Fruit fly (Drosophila melanogaster): ENCODE data around the gene CG4842.

CG4842 gene

dm6 chr3L:16411566-16411965 is 43.4 kb downstream of the CG4842 start, which contains the start of gene fax (continued):
- peak; percentile 26 for TF ChIP-seq CG12071 (GFP tag; optimal IDR thresholded peaks at IDR 0.05)
- peak; percentile 0 for TF ChIP-seq CG1233 (GFP tag; optimal IDR thresholded peaks at IDR 0.05)
- TF ChIP-seq CG13287 (GFP tag; IDR thresholded peaks at IDR 0.05; ENCODE audit: partially characterized antibody) = peak; percentile 30; the same call in 1 of the 2 replicates
- peak; percentile 66; the same call in 1 of the 3 replicates for TF ChIP-seq CG34422 (GFP tag; IDR thresholded peaks at IDR 0.05)
- no peak for TF ChIP-seq CG10462 (GFP tag; optimal IDR thresholded peaks at IDR 0.05)
- no peak for TF ChIP-seq tup (GFP tag; optimal IDR thresholded peaks at IDR 0.05)
- no peak for TF ChIP-seq Hey (tag; optimal IDR thresholded peaks at IDR 0.05)
- peak; percentile 55 for TF ChIP-seq scrt (GFP tag; optimal IDR thresholded peaks at IDR 0.05)
- TF ChIP-seq yki (optimal IDR thresholded peaks at IDR 0.05) = peak; percentile 45
- no peak for TF ChIP-seq da (GFP tag; optimal IDR thresholded peaks at IDR 0.05)
- TF ChIP-seq NfI (GFP tag; optimal IDR thresholded peaks at IDR 0.05) = peak; percentile 2
- no peak for TF ChIP-seq br (optimal IDR thresholded peaks at IDR 0.05)
- peak; percentile 31 for TF ChIP-seq CG10543 (GFP tag; optimal IDR thresholded peaks at IDR 0.05)
- peak; percentile 63 for TF ChIP-seq kni (GFP tag; optimal IDR thresholded peaks at IDR 0.05)
- no peak for TF ChIP-seq pum (GFP tag; optimal IDR thresholded peaks at IDR 0.05)
- no peak for TF ChIP-seq Bdp1 (GFP tag; optimal IDR thresholded peaks at IDR 0.05)
- peak; percentile 75 for TF ChIP-seq gsb-n (tag; optimal IDR thresholded peaks at IDR 0.05)
- TF ChIP-seq CG3163 (GFP tag; optimal IDR thresholded peaks at IDR 0.05) = no peak
- TF ChIP-seq CG7372 (GFP tag; IDR thresholded peaks at IDR 0.05) = no peak
- no peak for TF ChIP-seq CG10321 (GFP tag; IDR thresholded peaks at IDR 0.05)
- no peak for TF ChIP-seq Rx (GFP tag; IDR thresholded peaks at IDR 0.05)
- no peak for TF ChIP-seq CG14860 (GFP tag; IDR thresholded peaks at IDR 0.05; ENCODE audit: partially characterized antibody)
- TF ChIP-seq D19A (tag; optimal IDR thresholded peaks at IDR 0.05) = no peak
- TF ChIP-seq ERR (GFP tag; optimal IDR thresholded peaks at IDR 0.05) = no peak
- TF ChIP-seq CHES-1-like (GFP tag; optimal IDR thresholded peaks at IDR 0.05) = no peak
- TF ChIP-seq grn (GFP tag; optimal IDR thresholded peaks at IDR 0.05) = peak; percentile 47
- TF ChIP-seq CG8089 (GFP tag; optimal IDR thresholded peaks at IDR 0.05) = no peak
- TF ChIP-seq fu2 (GFP tag; optimal IDR thresholded peaks at IDR 0.05) = no peak
- TF ChIP-seq Neu2 (GFP tag; optimal IDR thresholded peaks at IDR 0.05; ENCODE audit: borderline replicate concordance) = no peak
- peak; percentile 66; the same call in 1 of the 2 replicates for TF ChIP-seq CG16779 (GFP tag; IDR thresholded peaks at IDR 0.05)
- no peak for TF ChIP-seq Dip2 (GFP tag; IDR thresholded peaks at IDR 0.05)
- no peak for TF ChIP-seq vnd (GFP tag; IDR thresholded peaks at IDR 0.05; ENCODE audit: partially characterized antibody)
- peak; percentile 43 for TF ChIP-seq PHDP (tag; optimal IDR thresholded peaks at IDR 0.05)
- TF ChIP-seq lilli (GFP tag; optimal IDR thresholded peaks at IDR 0.05) = peak; percentile 4
- no peak for TF ChIP-seq CG9932 (GFP tag; IDR thresholded peaks at IDR 0.05)
- no peak for TF ChIP-seq CG10274 (GFP tag; optimal IDR thresholded peaks at IDR 0.05)
- TF ChIP-seq Hmr (GFP tag; optimal IDR thresholded peaks at IDR 0.05) = peak; percentile 57
- TF ChIP-seq CG11456 (GFP tag; IDR thresholded peaks at IDR 0.05) = no peak
- no peak for TF ChIP-seq CG17568 (GFP tag; optimal IDR thresholded peaks at IDR 0.05)
- no peak for TF ChIP-seq CG6272 (GFP tag; IDR thresholded peaks at IDR 0.05)
- TF ChIP-seq knrl (GFP tag; IDR thresholded peaks at IDR 0.05; ENCODE audit: partially characterized antibody) = no peak
- TF ChIP-seq sisA (GFP tag; IDR thresholded peaks at IDR 0.05) = no peak
- no peak for TF ChIP-seq Chrac-16 (GFP tag; optimal IDR thresholded peaks at IDR 0.05)
- TF ChIP-seq sna (GFP tag; IDR thresholded peaks at IDR 0.05; ENCODE audit: partially characterized antibody) = 0 out of 2 replicates have a peak, but pooled peaks have one; percentile 46
- no peak for TF ChIP-seq Lpt (GFP tag; optimal IDR thresholded peaks at IDR 0.05)
- peak; percentile 28 for TF ChIP-seq YL-1 (GFP tag; optimal IDR thresholded peaks at IDR 0.05)
- no peak for TF ChIP-seq slp2 (GFP tag; optimal IDR thresholded peaks at IDR 0.05)
- no peak for TF ChIP-seq Bteb2 (GFP tag; optimal IDR thresholded peaks at IDR 0.05)
- no peak for TF ChIP-seq pita (GFP tag; optimal IDR thresholded peaks at IDR 0.05)
- TF ChIP-seq Med (GFP tag) = peak; percentile 92
- no peak for TF ChIP-seq CG15011 (GFP tag; optimal IDR thresholded peaks at IDR 0.05)
- TF ChIP-seq jigr1 (GFP tag; IDR thresholded peaks at IDR 0.05) = no peak; the same call in 2 of the 3 replicates

All from whole organism, embryonic.